Fruit fly (Drosophila melanogaster): Measurements from ENCODE around the gene PH4alphaSG1.

dm6 chr3R:30474667-30475213 lies 30.7 kb downstream of the PH4alphaSG1 start:
- TF ChIP-seq vnd (GFP tag; IDR thresholded peaks at IDR 0.05; ENCODE audit: partially characterized antibody): no peak
- no peak for TF ChIP-seq CG12236 (GFP tag; optimal IDR thresholded peaks at IDR 0.05)
- no peak for TF ChIP-seq kay (GFP tag; optimal IDR thresholded peaks at IDR 0.05)
- no peak for TF ChIP-seq dati (GFP tag; IDR thresholded peaks at IDR 0.05)
- no peak for TF ChIP-seq CG1529 (GFP tag; optimal IDR thresholded peaks at IDR 0.05)
- TF ChIP-seq Hmr (GFP tag; optimal IDR thresholded peaks at IDR 0.05): no peak
- TF ChIP-seq CG10267 (tag; optimal IDR thresholded peaks at IDR 0.05): no peak
- no peak for TF ChIP-seq NC2α (GFP tag; optimal IDR thresholded peaks at IDR 0.05)
- TF ChIP-seq CG18011 (GFP tag; optimal IDR thresholded peaks at IDR 0.05): no peak
- TF ChIP-seq Side (GFP tag; optimal IDR thresholded peaks at IDR 0.05): no peak
